Worm (Caenorhabditis elegans) whole organism, L3 larva: ENCODE data around the gene znf-207.
"Not testable (repeated sequence)": the region's sequence is repeated elsewhere in the genome, so short reads cannot be mapped to it uniquely, and the experiment has no call there.

ENCODE experiments used
- ZK546.5 ChIP-seq: sonication (generic microtip); optimal IDR thresholded peaks from 2 replicates; lab custom pipeline; 2017; ENCODE audit warnings: missing biosample characterization, missing genetic modification characterization
- aly-2 ChIP-seq: fragments of 150-350 bp; optimal IDR thresholded peaks from 2 replicates; lab custom pipeline; 2014; ENCODE audit warnings: missing biosample characterization, missing genetic modification characterization
- ama-1 ChIP-seq: fragments of 150-350 bp; optimal IDR thresholded peaks from 2 replicates; lab custom pipeline; 2018
- ceh-16 ChIP-seq: sonication (generic microtip); optimal IDR thresholded peaks from 2 replicates; lab custom pipeline; 2017; ENCODE audit warnings: missing biosample characterization, missing genetic modification characterization
- ceh-28 ChIP-seq: fragments of 150-350 bp; optimal IDR thresholded peaks from 2 replicates; lab custom pipeline; 2014; ENCODE audit warnings: missing biosample characterization, missing genetic modification reagents, missing genetic modification characterization
- ceh-82 ChIP-seq: fragments of 150-350 bp; optimal IDR thresholded peaks from 2 replicates; lab custom pipeline; 2014; ENCODE audit warnings: missing biosample characterization, missing genetic modification characterization
- ceh-9 ChIP-seq: sonication (generic microtip); optimal IDR thresholded peaks from 2 replicates; lab custom pipeline; 2018; ENCODE audit warnings: missing biosample characterization, missing genetic modification characterization
- egl-27 ChIP-seq: sonication (generic microtip); optimal IDR thresholded peaks from 4 replicates; lab custom pipeline; 2017; ENCODE audit warnings: missing biosample characterization, missing genetic modification reagents, missing genetic modification characterization
- egl-5 ChIP-seq: fragments of 150-350 bp; optimal IDR thresholded peaks from 2 replicates; lab custom pipeline; 2017; ENCODE audit warnings: missing biosample characterization, missing genetic modification reagents, missing genetic modification characterization, inconsistent platforms
- elt-2 ChIP-seq: sonication (generic microtip); optimal IDR thresholded peaks from 2 replicates; lab custom pipeline; 2016; ENCODE audit warnings: missing genetic modification reagents, mild to moderate bottlenecking, missing genetic modification characterization, missing compliant biosample characterization
- elt-3 ChIP-seq, 3 experiments: fragments of 150-350 bp in 1 of 3; sonication (generic microtip) in 2 of 3; optimal IDR thresholded peaks; 2 replicates in 2 of 3; 4 replicates in 1 of 3; lab custom pipeline; 2014 to 2017; ENCODE audit warnings: missing biosample characterization in 3 of 3, missing genetic modification characterization in 3 of 3
- eor-1 ChIP-seq, 2 experiments: fragments of 150-350 bp; optimal IDR thresholded peaks; 2 replicates each; lab custom pipeline; 2014 to 2018; ENCODE audit warnings: missing biosample characterization in 2 of 2, missing genetic modification characterization in 2 of 2
- fkh-10 ChIP-seq: sonication (generic microtip); optimal IDR thresholded peaks from 2 replicates; lab custom pipeline; 2017; ENCODE audit warnings: missing biosample characterization, missing genetic modification reagents, missing genetic modification characterization
- fkh-2 ChIP-seq: fragments of 150-350 bp; optimal IDR thresholded peaks from 2 replicates; lab custom pipeline; 2014; ENCODE audit warnings: missing biosample characterization, missing genetic modification reagents, missing genetic modification characterization
- fos-1 ChIP-seq: fragments of 150-350 bp; optimal IDR thresholded peaks from 2 replicates; lab custom pipeline; 2014; ENCODE audit warnings: missing biosample characterization, missing genetic modification characterization
- hmg-11 ChIP-seq: sonication (generic microtip); optimal IDR thresholded peaks from 2 replicates; lab custom pipeline; 2016; ENCODE audit warnings: missing genetic modification characterization, missing compliant biosample characterization
- lin-15B ChIP-seq: fragments of 150-350 bp; optimal IDR thresholded peaks from 2 replicates; lab custom pipeline; 2014; ENCODE audit warnings: missing biosample characterization, missing genetic modification characterization
- lin-39 ChIP-seq: fragments of 150-350 bp; optimal IDR thresholded peaks from 2 replicates; lab custom pipeline; 2018; ENCODE audit warnings: missing biosample characterization, missing genetic modification reagents, missing genetic modification characterization
- mml-1 ChIP-seq: fragments of 150-350 bp; sonication (generic microtip); optimal IDR thresholded peaks from 3 replicates; lab custom pipeline; 2014; ENCODE audit warnings: missing biosample characterization, missing genetic modification characterization
- nfya-1 ChIP-seq: sonication (generic microtip); optimal IDR thresholded peaks from 2 replicates; lab custom pipeline; 2017; ENCODE audit warnings: missing genetic modification characterization, mild to moderate bottlenecking, missing compliant biosample characterization, antibody characterized with exemption, moderate library complexity; ENCODE audit not compliant: insufficient read depth
- nhr-237 ChIP-seq: fragments of 150-350 bp; optimal IDR thresholded peaks from 2 replicates; lab custom pipeline; 2014; ENCODE audit warnings: missing biosample characterization, missing genetic modification characterization
- nhr-25 ChIP-seq: sonication (generic microtip); optimal IDR thresholded peaks from 2 replicates; lab custom pipeline; 2017; ENCODE audit warnings: missing biosample characterization, missing genetic modification characterization
- nhr-28 ChIP-seq: fragments of 150-350 bp; optimal IDR thresholded peaks from 2 replicates; lab custom pipeline; 2014; ENCODE audit warnings: missing biosample characterization, missing genetic modification characterization
- nhr-67 ChIP-seq: fragments of 150-350 bp; optimal IDR thresholded peaks from 2 replicates; lab custom pipeline; 2014; ENCODE audit warnings: missing biosample characterization, missing genetic modification characterization
- nhr-76 ChIP-seq: fragments of 150-350 bp; sonication (generic microtip); optimal IDR thresholded peaks from 5 replicates; lab custom pipeline; 2014; ENCODE audit warnings: missing biosample characterization, missing genetic modification characterization
- nhr-77 ChIP-seq: fragments of 150-350 bp; optimal IDR thresholded peaks from 2 replicates; lab custom pipeline; 2014; ENCODE audit warnings: missing biosample characterization, missing genetic modification characterization
- pha-4 ChIP-seq: fragments of 150-350 bp; optimal IDR thresholded peaks from 2 replicates; lab custom pipeline; 2014; ENCODE audit warnings: missing biosample characterization, missing genetic modification reagents, missing genetic modification characterization
- pqm-1 ChIP-seq: fragments of 150-350 bp; optimal IDR thresholded peaks from 2 replicates; lab custom pipeline; 2017; ENCODE audit warnings: missing biosample characterization, missing genetic modification characterization, inconsistent platforms
- sea-2 ChIP-seq: fragments of 150-350 bp; sonication (generic microtip); optimal IDR thresholded peaks from 4 replicates; lab custom pipeline; 2014; ENCODE audit warnings: missing biosample characterization, missing genetic modification reagents, missing genetic modification characterization
- skn-1 ChIP-seq: fragments of 150-350 bp; optimal IDR thresholded peaks from 2 replicates; lab custom pipeline; 2014; ENCODE audit warnings: missing biosample characterization, missing genetic modification characterization
- snpc-4 ChIP-seq: fragments of 150-350 bp; optimal IDR thresholded peaks from 2 replicates; lab custom pipeline; 2014; ENCODE audit warnings: missing biosample characterization, missing genetic modification characterization
- tbx-2 ChIP-seq: sonication (generic microtip); optimal IDR thresholded peaks from 2 replicates; lab custom pipeline; 2016; ENCODE audit warnings: mild to moderate bottlenecking, missing genetic modification characterization, missing compliant biosample characterization
- unc-39 ChIP-seq: sonication (generic microtip); optimal IDR thresholded peaks from 4 replicates; lab custom pipeline; 2017; ENCODE audit warnings: missing biosample characterization, missing genetic modification characterization
- unc-62 ChIP-seq: fragments of 150-350 bp; sonication (generic microtip); optimal IDR thresholded peaks from 4 replicates; lab custom pipeline; 2014; ENCODE audit warnings: missing biosample characterization, missing genetic modification reagents, missing genetic modification characterization
- zag-1 ChIP-seq: fragments of 150-350 bp; optimal IDR thresholded peaks from 2 replicates; lab custom pipeline; 2014; ENCODE audit warnings: missing biosample characterization, missing genetic modification characterization
- ztf-11 ChIP-seq: fragments of 150-350 bp; optimal IDR thresholded peaks from 2 replicates; lab custom pipeline; 2014; ENCODE audit warnings: missing biosample characterization, missing genetic modification characterization

The znf-207 gene

DNA sequence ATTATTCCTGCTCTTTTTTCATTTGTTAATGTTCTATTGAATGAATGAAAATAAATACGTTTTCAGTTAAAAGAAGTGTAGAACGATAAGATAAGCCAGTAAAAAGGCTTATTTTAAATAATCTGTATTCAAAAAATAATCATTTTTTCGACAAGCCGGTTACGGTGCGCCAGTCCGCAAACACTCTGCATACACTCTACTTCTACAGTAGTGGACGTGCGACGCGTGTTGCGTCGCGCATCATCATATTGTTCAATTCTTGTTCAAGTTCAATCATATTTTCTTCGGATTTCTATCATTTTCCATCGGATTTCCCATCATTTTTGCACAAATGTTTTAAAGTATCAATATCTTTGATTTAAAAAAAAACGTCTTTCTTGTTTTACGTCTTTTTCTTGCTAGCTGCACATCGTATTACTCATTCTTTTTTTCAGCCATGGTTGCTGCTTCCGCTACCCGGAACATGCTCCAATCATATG lies 9.2 kb downstream of the znf-207 start, which contains the start of gene B0035.18:
Gene B0035.18 (plus strand): TSS at position 429 of the 479 bp plus-strand sequence.
- TF ChIP-seq skn-1 (no peak), unc-39 (tag; lab: Kevin White, UChicago) (no peak), egl-27 (tag; lab: Kevin White, UChicago) (no peak), mml-1 (tag; lab: Kevin White, UChicago) (no peak), nhr-25 (tag; lab: Kevin White, UChicago) (no peak), aly-2 (tag; lab: Kevin White, UChicago) (no peak), pha-4 (tag; lab: Kevin White, UChicago) (no peak), nhr-76 (tag; lab: Kevin White, UChicago) (no peak), hmg-11 (tag; lab: Kevin White, UChicago) (no peak), snpc-4 (tag; lab: Kevin White, UChicago) (no peak), fkh-10 (GFP tag; lab: Kevin White, UChicago) (no peak), fos-1 (tag; lab: Kevin White, UChicago) (no peak), zag-1 (tag; lab: Kevin White, UChicago) (no peak), eor-1 (tag; optimal IDR thresholded peaks at IDR 0.05; lab: Kevin White, UChicago) (no peak), pqm-1 (tag; lab: Kevin White, UChicago) (no peak), ztf-11 (tag; lab: Kevin White, UChicago) (no peak), elt-3 (tag; optimal IDR thresholded peaks at IDR 0.05; lab: Kevin White, UChicago) (no peak), unc-62 (no peak), lin-15B (tag; lab: Kevin White, UChicago) (no peak)

DNA sequence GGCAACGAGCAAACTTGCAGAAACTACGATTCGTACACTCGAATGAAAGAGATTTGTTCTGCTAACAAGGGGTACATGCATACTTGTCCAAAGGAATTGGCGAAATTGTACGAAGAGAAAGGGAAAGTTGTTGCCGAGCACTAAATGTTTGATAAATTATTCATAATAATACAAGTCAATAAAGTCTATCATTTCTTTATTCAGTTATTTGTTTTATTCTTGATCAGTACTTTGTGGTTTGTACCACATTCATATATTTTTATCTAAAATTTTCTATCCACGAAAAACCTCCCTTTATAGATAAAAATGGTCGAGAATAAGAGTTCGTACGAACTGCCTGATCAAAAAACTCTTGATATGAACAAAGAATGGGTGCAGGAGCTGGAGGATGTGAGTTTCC lies 9.7 kb downstream of the znf-207 start, which contains the start of gene edg-1:
Gene edg-1 (plus strand): TSS at position 301 of the 400 bp plus-strand sequence.
- TF ChIP-seq fkh-2 (tag; lab: Kevin White, UChicago): no peak
- no peak for TF ChIP-seq ceh-28
- no peak for TF ChIP-seq fkh-10 (GFP tag; lab: Kevin White, UChicago)
- TF ChIP-seq hmg-11 (tag; lab: Kevin White, UChicago): no peak
- TF ChIP-seq nhr-237 (tag; lab: Kevin White, UChicago): no peak
- TF ChIP-seq nhr-28 (tag; lab: Kevin White, UChicago): no peak
- TF ChIP-seq ceh-9: no peak
- TF ChIP-seq ceh-16 (tag; lab: Kevin White, UChicago): no peak
- no peak for TF ChIP-seq skn-1
- no peak for TF ChIP-seq nhr-76 (tag; lab: Kevin White, UChicago)
- TF ChIP-seq nhr-77: no peak
- no peak for TF ChIP-seq lin-15B (tag; lab: Kevin White, UChicago)
- no peak for TF ChIP-seq ceh-82 (tag; lab: Kevin White, UChicago)
- no peak for TF ChIP-seq ama-1 (lab: Kevin White, UChicago)
- no peak for TF ChIP-seq mml-1 (tag; lab: Kevin White, UChicago)
- TF ChIP-seq nhr-67 (tag; lab: Kevin White, UChicago): no peak
- TF ChIP-seq sea-2 (GFP tag; lab: Kevin White, UChicago): no peak
- no peak for TF ChIP-seq pqm-1 (tag; lab: Kevin White, UChicago)
- no peak for TF ChIP-seq nfya-1 (tag; lab: Kevin White, UChicago)

DNA sequence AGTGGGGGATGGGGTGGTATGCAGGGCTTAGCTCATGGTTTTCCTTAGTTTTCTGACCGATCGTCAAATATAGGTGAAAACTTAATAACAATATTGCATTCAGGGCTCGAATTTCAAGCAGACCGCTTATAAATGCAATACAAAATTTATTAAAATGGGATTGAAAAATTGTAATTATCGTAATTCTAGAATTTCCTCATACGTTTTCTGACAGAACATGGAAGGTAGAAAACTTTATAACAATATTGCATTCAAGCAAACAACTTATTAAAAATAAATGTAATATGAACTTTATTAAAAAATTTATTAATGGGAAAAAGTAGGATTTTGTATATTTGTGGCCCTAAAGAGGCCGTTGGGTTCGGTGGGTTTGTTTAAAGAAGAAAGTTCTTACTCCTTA lies 12.9 kb downstream of the znf-207 start:
- no peak for TF ChIP-seq tbx-2 (tag; lab: Kevin White, UChicago)
- TF ChIP-seq elt-2 (tag; lab: Kevin White, UChicago): no peak
- TF ChIP-seq lin-39 (tag; lab: Kevin White, UChicago): no peak
- no peak for TF ChIP-seq nhr-67 (tag; lab: Kevin White, UChicago)
- no peak for TF ChIP-seq nfya-1 (tag; lab: Kevin White, UChicago)
- TF ChIP-seq mml-1 (tag; lab: Kevin White, UChicago): no peak
- TF ChIP-seq skn-1: no peak
- TF ChIP-seq egl-5 (tag; lab: Kevin White, UChicago): no peak

DNA sequence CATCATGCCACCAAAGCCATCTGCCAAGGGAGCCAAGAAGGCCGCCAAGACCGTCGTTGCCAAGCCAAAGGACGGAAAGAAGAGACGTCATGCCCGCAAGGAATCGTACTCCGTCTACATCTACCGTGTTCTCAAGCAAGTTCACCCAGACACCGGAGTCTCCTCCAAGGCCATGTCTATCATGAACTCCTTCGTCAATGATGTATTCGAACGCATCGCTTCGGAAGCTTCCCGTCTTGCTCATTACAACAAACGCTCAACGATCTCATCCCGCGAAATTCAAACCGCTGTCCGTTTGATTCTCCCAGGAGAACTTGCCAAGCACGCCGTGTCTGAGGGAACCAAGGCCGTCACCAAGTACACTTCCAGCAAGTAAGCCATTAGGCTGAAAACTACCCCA lies 14.0 kb downstream of the znf-207 start, which contains the start of gene his-48:
Gene his-48 (plus strand): TSS at position 5 of the 400 bp plus-strand sequence.
- not testable (repeated sequence) for TF ChIP-seq egl-5 (tag; lab: Kevin White, UChicago); skn-1; ZK546.5 (tag; lab: Kevin White, UChicago)
